Worm (Caenorhabditis elegans): ENCODE data around the gene C36C9.5.

DNA sequence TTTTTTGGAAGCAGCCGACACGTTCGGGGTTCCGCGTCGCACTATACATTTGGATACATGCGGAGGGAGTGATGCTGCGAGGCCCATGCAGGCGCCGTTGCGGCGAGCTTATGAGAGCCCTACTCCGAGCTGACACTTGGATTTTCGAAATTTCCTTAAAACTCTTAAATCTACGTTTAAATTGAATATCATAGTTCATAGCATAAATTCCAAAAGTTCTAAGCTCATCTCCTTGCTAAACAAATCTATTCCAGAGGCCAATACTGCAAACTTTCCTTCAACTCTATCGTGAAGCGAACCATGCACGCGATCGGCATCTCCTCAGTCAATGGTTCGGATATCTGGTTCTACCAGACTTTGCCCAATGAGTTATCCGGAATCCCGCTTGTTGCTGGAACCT lies 25.8 kb upstream of the C36C9.5 start, which contains the start of gene dgn-3:
- TF ChIP-seq lsy-2 (tag; optimal IDR thresholded peaks at IDR 0.05) = no peak
- TF ChIP-seq ceh-82 (tag; optimal IDR thresholded peaks at IDR 0.05) = no peak
- no peak for TF ChIP-seq nhr-12 (tag; optimal IDR thresholded peaks at IDR 0.05)
- no peak for TF ChIP-seq nhr-77 (tag; optimal IDR thresholded peaks at IDR 0.05)
- TF ChIP-seq zag-1 (tag; optimal IDR thresholded peaks at IDR 0.05) = no peak
- no peak for TF ChIP-seq lin-39 (tag; optimal IDR thresholded peaks at IDR 0.05)
- no peak for TF ChIP-seq ama-1 (optimal IDR thresholded peaks at IDR 0.05)
